Worm (Caenorhabditis elegans) whole organism, L1 larva: ENCODE data around the gene pola-1.
A peak's percentile ranks its signal among the peaks of the same experiment; 100 is the strongest.

ENCODE experiments used
- aly-2 ChIP-seq: fragments of 150-350 bp; optimal IDR thresholded peaks from 2 replicates; lab custom pipeline; 2014; ENCODE audit warnings: missing biosample characterization, missing genetic modification characterization
- ama-1 ChIP-seq: fragments of 150-350 bp; optimal IDR thresholded peaks from 2 replicates; lab custom pipeline; 2014
- ceh-82 ChIP-seq, 3 experiments: fragments of 150-350 bp in 1 of 3; sonication (generic microtip) in 2 of 3; optimal IDR thresholded peaks; 2 replicates each; lab custom pipeline; 2014 to 2017; ENCODE audit warnings: missing biosample characterization in 3 of 3, missing genetic modification characterization in 3 of 3
- elt-3 ChIP-seq, 6 experiments: fragments of 150-350 bp in 1 of 6; sonication (generic microtip); optimal IDR thresholded peaks; 2 replicates each; lab custom pipeline; 2017 to 2018; ENCODE audit warnings: missing biosample characterization in 6 of 6, missing genetic modification characterization in 6 of 6, inconsistent platforms in 1 of 6
- lin-39 ChIP-seq: fragments of 150-350 bp; optimal IDR thresholded peaks from 2 replicates; lab custom pipeline; 2014; ENCODE audit warnings: missing biosample characterization, missing genetic modification reagents, missing genetic modification characterization
- mdl-1 ChIP-seq, 2 experiments: fragments of 150-350 bp; optimal IDR thresholded peaks; 2 replicates each; lab custom pipeline; 2014 to 2017; ENCODE audit warnings: missing biosample characterization in 2 of 2, missing genetic modification characterization in 2 of 2, inconsistent platforms in 1 of 2
- mef-2 ChIP-seq: fragments of 150-350 bp; optimal IDR thresholded peaks from 2 replicates; lab custom pipeline; 2014; ENCODE audit warnings: missing biosample characterization, missing genetic modification characterization
- nhr-11 ChIP-seq: fragments of 150-350 bp; optimal IDR thresholded peaks from 2 replicates; lab custom pipeline; 2014; ENCODE audit warnings: missing biosample characterization, missing genetic modification characterization
- nhr-237 ChIP-seq: fragments of 150-350 bp; optimal IDR thresholded peaks from 2 replicates; lab custom pipeline; 2014; ENCODE audit warnings: missing biosample characterization, missing genetic modification characterization
- nhr-28 ChIP-seq: fragments of 150-350 bp; optimal IDR thresholded peaks from 2 replicates; lab custom pipeline; 2014; ENCODE audit warnings: missing biosample characterization, missing genetic modification characterization
- snpc-4 ChIP-seq: fragments of 150-350 bp; optimal IDR thresholded peaks from 2 replicates; lab custom pipeline; 2014; ENCODE audit warnings: missing biosample characterization, missing genetic modification characterization
- ztf-4 ChIP-seq: fragments of 150-350 bp; optimal IDR thresholded peaks from 2 replicates; lab custom pipeline; 2014; ENCODE audit warnings: missing biosample characterization, missing genetic modification characterization

ce11 chrIII:11112718-11113117 lies 29.5 kb upstream of the pola-1 start:
- TF ChIP-seq ceh-82 (tag; optimal IDR thresholded peaks at IDR 0.05; lab: Kevin White, UChicago) (peak; percentile 10 to 29 (median 14)), ztf-4 (tag; lab: Kevin White, UChicago) (no peak), nhr-28 (tag; lab: Kevin White, UChicago) (no peak), nhr-237 (tag; lab: Kevin White, UChicago) (no peak), mef-2 (no peak), lin-39 (tag; lab: Kevin White, UChicago) (no peak), mdl-1 (tag; optimal IDR thresholded peaks at IDR 0.05; lab: Kevin White, UChicago) (no peak), snpc-4 (tag; lab: Kevin White, UChicago) (no peak), nhr-11 (no peak), aly-2 (tag; lab: Kevin White, UChicago) (no peak), ama-1 (lab: Kevin White, UChicago) (no peak), elt-3 (tag; optimal IDR thresholded peaks at IDR 0.05; lab: Kevin White, UChicago) (no peak)
